Worm (Caenorhabditis elegans): ENCODE results near the gene Y54G2A.44.
"Not testable (repeated sequence)": the region's sequence is repeated elsewhere in the genome, so short reads cannot be mapped to it uniquely, and the experiment has no call there.

- TF ChIP-seq ama-1 (optimal IDR thresholded peaks at IDR 0.05); B0310.2 (tag; optimal IDR thresholded peaks at IDR 0.05); hmbx-1 (tag; optimal IDR thresholded peaks at IDR 0.05); scrt-1 (GFP tag; IDR thresholded peaks at IDR 0.05); tbx-11 (GFP tag; IDR thresholded peaks at IDR 0.05); ceh-36 (tag; optimal IDR thresholded peaks at IDR 0.05): not testable (repeated sequence)
Observed at ce11 chrIV:2801558-2801957, at the start of gene Y54G2A.44.

Data from whole organism, early embryonic.